Worm (Caenorhabditis elegans) whole organism, late embryonic: ENCODE measurements around the gene mpc-1.

Experiments
- C08G9.2 ChIP-seq: sonication (generic microtip); optimal IDR thresholded peaks from 2 replicates; lab custom pipeline; 2016; ENCODE audit warnings: mild to moderate bottlenecking, missing genetic modification characterization, moderate library complexity, missing compliant biosample characterization
- F13H6.1 ChIP-seq: sonication (generic microtip); optimal IDR thresholded peaks from 2 replicates; lab custom pipeline; 2016; ENCODE audit warnings: missing genetic modification characterization, missing compliant biosample characterization
- K02D7.2 ChIP-seq: sonication (generic microtip); optimal IDR thresholded peaks from 2 replicates; lab custom pipeline; 2017; ENCODE audit warnings: mild to moderate bottlenecking, missing genetic modification characterization, missing compliant biosample characterization
- K09A11.1 ChIP-seq: sonication (generic microtip); optimal IDR thresholded peaks from 2 replicates; lab custom pipeline; 2017; ENCODE audit warnings: antibody characterized with exemption, mild to moderate bottlenecking, missing genetic modification characterization, missing compliant biosample characterization; ENCODE audit not compliant: insufficient read depth
- T23F11.4 ChIP-seq: fragments of 200-800 bp; sonication (Bioruptor generic); optimal IDR thresholded peaks from 2 replicates; lab custom pipeline; 2018; ENCODE audit warnings: mild to moderate bottlenecking, missing genetic modification characterization, missing compliant biosample characterization
- ceh-14 ChIP-seq: sonication (generic microtip); optimal IDR thresholded peaks from 2 replicates; lab custom pipeline; 2016; ENCODE audit warnings: missing genotype, missing genetic modification characterization, missing compliant biosample characterization
- ceh-18 ChIP-seq: sonication (generic microtip); optimal IDR thresholded peaks from 2 replicates; lab custom pipeline; 2016; ENCODE audit warnings: missing genetic modification characterization, missing compliant biosample characterization
- ceh-24 ChIP-seq: sonication (generic microtip); optimal IDR thresholded peaks from 2 replicates; lab custom pipeline; 2016; ENCODE audit warnings: mild to moderate bottlenecking, missing genetic modification characterization, missing compliant biosample characterization
- ceh-31 ChIP-seq: sonication (generic microtip); optimal IDR thresholded peaks from 2 replicates; lab custom pipeline; 2016; ENCODE audit warnings: missing genetic modification characterization, missing compliant biosample characterization
- ceh-34 ChIP-seq: sonication (generic microtip); optimal IDR thresholded peaks from 2 replicates; lab custom pipeline; 2016; ENCODE audit warnings: mild to moderate bottlenecking, missing genetic modification characterization, missing compliant biosample characterization
- ceh-45 ChIP-seq: fragments of 200-800 bp; sonication (Bioruptor generic); IDR thresholded peaks from 2 replicates; pipeline ENCODE4 v1.3.6; 2022; ENCODE audit warnings: missing genetic modification reagents, missing genetic modification characterization, missing compliant biosample characterization
- ceh-48 ChIP-seq: sonication (generic microtip); optimal IDR thresholded peaks from 2 replicates; lab custom pipeline; 2016; ENCODE audit warnings: missing genetic modification characterization, inconsistent platforms, missing compliant biosample characterization
- ceh-9 ChIP-seq: sonication (generic microtip); optimal IDR thresholded peaks from 2 replicates; lab custom pipeline; 2016; ENCODE audit warnings: mild to moderate bottlenecking, missing genetic modification characterization, inconsistent platforms, missing compliant biosample characterization
- dmd-4 ChIP-seq: sonication (generic microtip); optimal IDR thresholded peaks from 2 replicates; lab custom pipeline; 2016; ENCODE audit warnings: borderline replicate concordance, missing genetic modification characterization, missing compliant biosample characterization
- elt-4 ChIP-seq: sonication (generic microtip); optimal IDR thresholded peaks from 2 replicates; lab custom pipeline; 2016; ENCODE audit warnings: missing genetic modification characterization, missing compliant biosample characterization
- fax-1 ChIP-seq: sonication (generic microtip); optimal IDR thresholded peaks from 2 replicates; lab custom pipeline; 2016; ENCODE audit warnings: missing genotype, missing genetic modification characterization, missing compliant biosample characterization
- fkh-6 ChIP-seq: sonication (generic microtip); optimal IDR thresholded peaks from 2 replicates; lab custom pipeline; 2016; ENCODE audit warnings: missing genetic modification characterization, missing compliant biosample characterization
- hlh-6 ChIP-seq: sonication (generic microtip); optimal IDR thresholded peaks from 2 replicates; lab custom pipeline; 2016; ENCODE audit warnings: missing genotype, missing genetic modification characterization, missing compliant biosample characterization
- hlh-8 ChIP-seq: sonication (generic microtip); optimal IDR thresholded peaks from 2 replicates; lab custom pipeline; 2016; ENCODE audit warnings: missing genotype, missing genetic modification characterization, missing compliant biosample characterization
- lim-6 ChIP-seq: sonication (generic microtip); optimal IDR thresholded peaks from 2 replicates; lab custom pipeline; 2016; ENCODE audit warnings: missing genetic modification characterization, missing compliant biosample characterization
- lin-11 ChIP-seq: fragments of 200-800 bp; sonication (Bioruptor generic); optimal IDR thresholded peaks from 2 replicates; lab custom pipeline; 2018; ENCODE audit warnings: mild to moderate bottlenecking, missing genetic modification characterization, missing compliant biosample characterization
- madf-2 ChIP-seq: sonication (generic microtip); optimal IDR thresholded peaks from 2 replicates; lab custom pipeline; 2017; ENCODE audit warnings: missing genetic modification characterization, missing compliant biosample characterization
- nfya-1 ChIP-seq: sonication (generic microtip); optimal IDR thresholded peaks from 2 replicates; lab custom pipeline; 2017; ENCODE audit warnings: missing genetic modification characterization, mild to moderate bottlenecking, missing compliant biosample characterization, antibody characterized with exemption, moderate library complexity
- odd-2 ChIP-seq: sonication (generic microtip); optimal IDR thresholded peaks from 2 replicates; lab custom pipeline; 2017; ENCODE audit warnings: antibody characterized with exemption, mild to moderate bottlenecking, missing genetic modification characterization, missing compliant biosample characterization
- pat-9 ChIP-seq: fragments of 200-800 bp; sonication (Bioruptor generic); optimal IDR thresholded peaks from 2 replicates; lab custom pipeline; 2018; ENCODE audit warnings: mild to moderate bottlenecking, missing genetic modification characterization, moderate library complexity, missing compliant biosample characterization
- pha-2 ChIP-seq: sonication (generic microtip); optimal IDR thresholded peaks from 2 replicates; lab custom pipeline; 2017; ENCODE audit warnings: mild to moderate bottlenecking, missing genetic modification characterization, missing compliant biosample characterization
- pros-1 ChIP-seq: fragments of 150-350 bp; optimal IDR thresholded peaks from 2 replicates; lab custom pipeline; 2014; ENCODE audit warnings: missing biosample characterization, missing genetic modification reagents, missing genetic modification characterization
- ref-2 ChIP-seq: sonication (generic microtip); optimal IDR thresholded peaks from 2 replicates; lab custom pipeline; 2016; ENCODE audit warnings: missing genetic modification characterization, missing compliant biosample characterization
- rnt-1 ChIP-seq: sonication (generic microtip); optimal IDR thresholded peaks from 2 replicates; lab custom pipeline; 2016; ENCODE audit warnings: missing genetic modification characterization, missing compliant biosample characterization
- sox-2 ChIP-seq: fragments of 200-800 bp; sonication (Bioruptor generic); IDR thresholded peaks from 2 replicates; pipeline ENCODE4 v1.3.6; 2022; ENCODE audit warnings: missing genetic modification reagents, missing genetic modification characterization, missing compliant biosample characterization
- sox-4 ChIP-seq: sonication (generic microtip); optimal IDR thresholded peaks from 2 replicates; lab custom pipeline; 2017; ENCODE audit warnings: mild to moderate bottlenecking, missing genetic modification characterization, inconsistent platforms, missing compliant biosample characterization
- syd-9 ChIP-seq: sonication (generic microtip); optimal IDR thresholded peaks from 2 replicates; lab custom pipeline; 2016; ENCODE audit warnings: mild to moderate bottlenecking, missing genetic modification characterization, moderate library complexity, missing compliant biosample characterization
- ttx-3 ChIP-seq: sonication (generic microtip); optimal IDR thresholded peaks from 2 replicates; lab custom pipeline; 2016; ENCODE audit warnings: missing genetic modification reagents, missing genetic modification characterization, missing compliant biosample characterization
- unc-42 ChIP-seq: sonication (generic microtip); optimal IDR thresholded peaks from 2 replicates; lab custom pipeline; 2016; ENCODE audit warnings: missing genotype, missing genetic modification characterization, missing compliant biosample characterization
- zip-5 ChIP-seq: sonication (generic microtip); optimal IDR thresholded peaks from 2 replicates; lab custom pipeline; 2016; ENCODE audit warnings: missing genetic modification characterization, missing compliant biosample characterization
- ztf-16 ChIP-seq: sonication (generic microtip); optimal IDR thresholded peaks from 2 replicates; lab custom pipeline; 2017; ENCODE audit warnings: missing genetic modification characterization, missing compliant biosample characterization

The mpc-1 gene

ce11 chrIII:4378600-4379293, 34.5 kb upstream of the mpc-1 start (continued):
- TF ChIP-seq K09A11.1 (peak; percentile 28), hlh-8 (tag; lab: Kevin White, UChicago) (peak; percentile 10), ceh-24 (tag; lab: Kevin White, UChicago) (peak; percentile 39), madf-2 (tag; lab: Kevin White, UChicago) (peak; percentile 69), ref-2 (peak; percentile 47), C08G9.2 (tag; lab: Kevin White, UChicago) (peak; percentile 43), fax-1 (peak; percentile 48), lin-11 (peak; percentile 32), ttx-3 (tag; lab: Kevin White, UChicago) (peak; percentile 31), ceh-14 (peak; percentile 39), ceh-34 (tag; lab: Kevin White, UChicago) (peak; percentile 56), dmd-4 (tag; lab: Kevin White, UChicago) (peak; percentile 12), F13H6.1 (tag; lab: Kevin White, UChicago) (peak; percentile 34)

- TF ChIP-seq pat-9 (tag; lab: Kevin White, UChicago): no peak
- TF ChIP-seq lim-6: no peak
- no peak for TF ChIP-seq elt-4 (tag; lab: Kevin White, UChicago)
- TF ChIP-seq ceh-9: no peak
- no peak for TF ChIP-seq fkh-6 (tag; lab: Kevin White, UChicago)
- TF ChIP-seq unc-42 (tag; lab: Kevin White, UChicago): no peak
- TF ChIP-seq T23F11.4: no peak
- no peak for TF ChIP-seq lin-11
- no peak for TF ChIP-seq pros-1 (tag; lab: Kevin White, UChicago)
- TF ChIP-seq ceh-45 (GFP tag; lab: Robert Waterston, UW): no peak
- TF ChIP-seq rnt-1 (tag; lab: Kevin White, UChicago): no peak
- TF ChIP-seq ceh-18 (tag; lab: Kevin White, UChicago): no peak
- TF ChIP-seq F13H6.1 (tag; lab: Kevin White, UChicago): no peak
- TF ChIP-seq sox-4 (tag; lab: Kevin White, UChicago): no peak
Measured at ce11 chrIII:4379717-4380116, 33.5 kb upstream of the mpc-1 start, which contains the start of gene B0284.3. B0284.3 (minus strand) TSS chrIII:4379817.

ce11 chrIII:4380835-4381234, 32.4 kb upstream of the mpc-1 start:
- no peak for TF ChIP-seq lim-6
- no peak for TF ChIP-seq fkh-6 (tag; lab: Kevin White, UChicago)
- TF ChIP-seq lin-11: no peak
- peak; percentile 60 for TF ChIP-seq unc-42 (tag; lab: Kevin White, UChicago)
- no peak for TF ChIP-seq ceh-45 (GFP tag; lab: Robert Waterston, UW)
- TF ChIP-seq K02D7.2 (tag; lab: Kevin White, UChicago): no peak
- TF ChIP-seq ceh-31 (tag; lab: Kevin White, UChicago): peak; percentile 60
- TF ChIP-seq dmd-4 (tag; lab: Kevin White, UChicago): no peak
- TF ChIP-seq ref-2: no peak
- TF ChIP-seq hlh-6 (tag; lab: Kevin White, UChicago): no peak
- no peak for TF ChIP-seq syd-9 (tag; lab: Kevin White, UChicago)
- TF ChIP-seq zip-5 (tag; lab: Kevin White, UChicago): no peak
- no peak for TF ChIP-seq odd-2
- no peak for TF ChIP-seq ztf-16 (tag; lab: Kevin White, UChicago)
- TF ChIP-seq pha-2 (tag; lab: Kevin White, UChicago): no peak
- TF ChIP-seq sox-2 (GFP tag; lab: Robert Waterston, UW): peak; percentile 24
- TF ChIP-seq ceh-48 (tag; lab: Kevin White, UChicago): no peak
- TF ChIP-seq hlh-8 (tag; lab: Kevin White, UChicago): no peak
- no peak for TF ChIP-seq T23F11.4
- TF ChIP-seq nfya-1: peak; percentile 31
- no peak for TF ChIP-seq F13H6.1 (tag; lab: Kevin White, UChicago)
